Worm (Caenorhabditis elegans): ENCODE results near the gene srx-58.

The srx-58 gene

DNA sequence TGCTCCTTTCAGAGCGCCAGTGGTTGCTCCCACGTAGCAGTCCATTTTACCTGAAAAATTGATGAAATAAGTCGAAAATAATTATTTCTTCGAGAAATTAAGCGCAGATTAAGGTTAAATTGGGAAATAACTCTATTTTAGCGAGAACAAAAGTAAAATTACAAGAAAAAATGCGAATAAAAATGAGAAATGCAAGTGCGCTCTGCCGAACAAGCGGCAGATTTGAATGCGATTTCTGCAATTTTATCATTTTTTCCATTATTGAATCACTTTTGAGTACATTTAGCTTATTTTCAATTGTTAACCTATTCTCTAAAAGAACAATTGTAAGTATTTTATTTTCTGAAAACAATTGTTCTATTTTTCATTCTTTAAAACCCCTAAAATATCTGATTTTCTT is 42.4 kb downstream of the srx-58 start, which contains the start of gene T06E6.1:
Gene T06E6.1 (minus strand): TSS at position 56 of the 400 bp plus-strand sequence.
- TF ChIP-seq drap-1 (GFP tag; optimal IDR thresholded peaks at IDR 0.05) (no peak), mab-5 (tag; optimal IDR thresholded peaks at IDR 0.05) (no peak), sem-2 (GFP tag; optimal IDR thresholded peaks at IDR 0.05) (no peak), zip-8 (tag; optimal IDR thresholded peaks at IDR 0.05) (no peak), ceh-43 (GFP tag; optimal IDR thresholded peaks at IDR 0.05) (no peak), unc-39 (tag; optimal IDR thresholded peaks at IDR 0.05) (no peak)

DNA sequence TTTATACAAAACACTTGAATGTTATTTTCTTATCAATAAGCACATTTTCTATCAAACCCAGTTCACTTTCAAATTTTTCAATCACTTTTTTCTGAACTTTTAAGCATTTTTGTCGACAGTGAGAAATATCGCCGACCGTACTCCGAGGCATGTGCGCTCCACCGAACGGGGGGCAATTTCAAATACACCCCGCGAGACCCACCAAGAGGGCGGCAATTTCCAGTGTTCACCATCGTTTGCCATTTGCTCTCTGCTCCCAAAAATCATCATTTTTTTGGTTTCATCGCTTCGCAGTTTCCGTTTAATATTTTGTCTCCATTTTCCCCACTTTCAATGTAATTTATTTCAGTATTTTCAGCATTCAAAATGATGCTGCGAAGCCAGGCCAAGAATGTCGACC is 42.9 kb downstream of the srx-58 start, which contains the start of gene cyb-3:
Gene cyb-3 (plus strand): TSS at position 350 of the 400 bp plus-strand sequence.
- TF ChIP-seq mls-2 (tag; optimal IDR thresholded peaks at IDR 0.05) (no peak), lsy-2 (tag; optimal IDR thresholded peaks at IDR 0.05) (peak; percentile 57)

DNA sequence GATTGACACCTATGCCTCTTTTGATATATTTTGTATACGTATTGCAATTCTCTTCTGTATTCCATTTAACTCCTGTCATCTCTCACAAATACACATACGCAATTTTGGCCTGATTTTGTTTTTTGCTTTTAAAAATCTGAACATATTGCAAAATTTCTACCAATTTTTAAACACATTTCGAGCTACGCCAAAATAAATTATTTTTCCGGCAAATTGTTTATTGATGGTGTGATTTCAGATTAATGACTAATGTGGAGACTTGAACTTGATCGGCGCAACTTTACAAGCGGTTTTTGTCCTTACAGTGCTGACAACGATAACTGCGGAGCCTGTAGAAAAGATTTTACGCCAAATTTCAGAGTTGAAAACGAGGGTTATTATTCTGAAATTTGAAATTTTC is 44.7 kb downstream of the srx-58 start:
- TF ChIP-seq hlh-1 (tag; optimal IDR thresholded peaks at IDR 0.05) (no peak), lin-32 (GFP tag; optimal IDR thresholded peaks at IDR 0.05) (no peak), sptf-1 (tag; optimal IDR thresholded peaks at IDR 0.05) (no peak), nhr-2 (tag; optimal IDR thresholded peaks at IDR 0.05) (no peak), ham-2 (GFP tag; optimal IDR thresholded peaks at IDR 0.05) (no peak), blmp-1 (tag; optimal IDR thresholded peaks at IDR 0.05) (no peak)

DNA sequence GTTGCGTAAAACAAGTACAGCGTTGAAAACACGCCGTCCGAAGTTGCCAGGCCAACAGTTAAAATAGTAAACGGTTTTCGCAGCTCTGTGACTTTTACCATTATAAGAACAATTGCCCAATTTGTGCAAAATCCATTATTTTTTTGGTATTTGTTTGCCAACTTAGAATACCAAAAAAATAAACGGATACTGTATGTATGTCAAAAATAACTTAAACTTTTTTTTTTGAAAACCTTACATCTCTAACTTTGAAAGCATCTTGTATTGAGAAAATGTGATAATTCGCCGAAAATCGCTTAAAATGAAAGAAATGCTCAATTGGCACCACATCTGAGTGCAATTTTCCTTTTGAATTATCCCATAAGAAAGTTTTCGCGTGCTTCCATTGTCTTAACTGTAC is 46.3 kb downstream of the srx-58 start, which contains the start of gene fbxa-199:
Gene fbxa-199 (minus strand): TSS at position 101 of the 400 bp plus-strand sequence.
- no peak for TF ChIP-seq blmp-1 (tag; optimal IDR thresholded peaks at IDR 0.05)
- TF ChIP-seq nhr-28 (tag; optimal IDR thresholded peaks at IDR 0.05), result no peak
- TF ChIP-seq unc-120 (tag; optimal IDR thresholded peaks at IDR 0.05; ENCODE audit: poor library complexity, severe bottlenecking), result no peak
- no peak for TF ChIP-seq lsy-2 (tag; optimal IDR thresholded peaks at IDR 0.05)
- no peak for TF ChIP-seq nhr-76 (tag; optimal IDR thresholded peaks at IDR 0.05)
- TF ChIP-seq bed-3 (GFP tag; optimal IDR thresholded peaks at IDR 0.05), result no peak
- TF ChIP-seq nhr-2 (tag; optimal IDR thresholded peaks at IDR 0.05), result no peak

DNA sequence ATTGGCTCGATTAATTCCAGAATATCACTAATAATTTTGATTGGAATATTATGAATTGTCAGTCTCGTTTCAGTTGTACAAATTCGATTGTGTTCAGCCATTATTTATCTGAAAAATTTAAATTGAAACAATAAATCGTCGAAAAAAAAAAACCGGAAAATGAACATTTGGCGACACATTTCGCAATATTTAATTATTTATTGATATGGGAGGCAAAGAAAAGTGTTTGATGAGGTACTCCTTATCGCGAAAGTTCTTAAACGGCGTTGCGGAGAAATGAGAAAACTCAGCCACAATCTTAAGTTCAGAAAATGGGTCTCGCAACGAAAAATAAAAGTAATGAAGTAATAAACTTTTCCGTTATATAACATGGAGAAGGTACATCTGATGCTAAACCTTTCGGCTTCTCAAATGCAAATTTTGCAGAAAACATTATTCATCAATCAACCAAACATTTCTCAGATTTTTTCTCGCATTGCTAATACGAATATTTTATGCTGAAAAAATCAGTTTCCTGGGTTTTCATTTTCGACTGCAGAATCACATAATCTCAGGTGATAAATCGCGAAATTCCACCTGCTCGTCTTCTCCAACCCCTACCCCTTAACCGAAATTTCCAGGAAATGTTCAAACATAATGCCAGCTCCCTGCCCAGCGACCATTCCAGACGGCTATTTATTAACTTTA is 47.4 kb downstream of the srx-58 start, which contains the start of the genes T06E6.15 and sri-7:
Gene T06E6.15 (minus strand): TSS at position 101 of the 687 bp plus-strand sequence.
Gene sri-7 (plus strand): TSS at position 637 of the 687 bp plus-strand sequence.
- TF ChIP-seq blmp-1 (tag; optimal IDR thresholded peaks at IDR 0.05), result no peak
- TF ChIP-seq mab-5 (tag; optimal IDR thresholded peaks at IDR 0.05), result no peak
- no peak for TF ChIP-seq unc-120 (tag; optimal IDR thresholded peaks at IDR 0.05; ENCODE audit: poor library complexity, severe bottlenecking)

DNA sequence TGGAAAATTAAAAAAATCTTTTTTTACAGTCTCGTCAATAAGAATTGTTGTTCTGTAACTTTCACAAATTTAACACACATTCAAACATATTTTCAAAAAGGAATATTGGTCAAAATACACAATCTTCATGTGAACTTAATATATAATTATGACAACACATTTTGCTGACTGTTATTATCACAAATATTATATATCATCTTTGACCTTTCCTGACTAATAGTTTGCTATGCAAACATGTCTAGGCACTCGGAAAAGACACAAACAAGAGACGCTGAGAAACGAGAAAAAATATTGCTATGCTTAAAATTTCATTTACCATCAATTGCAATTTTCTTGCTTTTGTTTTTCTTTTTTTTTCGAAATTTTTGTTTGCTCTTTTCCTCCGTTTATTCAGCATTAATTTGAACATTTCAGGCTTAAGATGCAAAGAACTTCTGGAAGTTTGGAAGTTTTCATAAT is 49.4 kb downstream of the srx-58 start, which contains the start of gene fbxa-135:
Gene fbxa-135 (plus strand): TSS at position 409 of the 459 bp plus-strand sequence.
- TF ChIP-seq zip-8 (tag; optimal IDR thresholded peaks at IDR 0.05) (no peak), sptf-1 (tag; optimal IDR thresholded peaks at IDR 0.05) (no peak), lin-13 (tag; optimal IDR thresholded peaks at IDR 0.05) (no peak), nhr-28 (tag; optimal IDR thresholded peaks at IDR 0.05) (no peak), unc-120 (tag; optimal IDR thresholded peaks at IDR 0.05; ENCODE audit: poor library complexity, severe bottlenecking) (no peak), ceh-39 (tag; optimal IDR thresholded peaks at IDR 0.05) (no peak), mls-2 (tag; optimal IDR thresholded peaks at IDR 0.05) (no peak), nhr-12 (tag; optimal IDR thresholded peaks at IDR 0.05) (no peak), cnd-1 (tag; optimal IDR thresholded peaks at IDR 0.05) (no peak), ceh-83 (GFP tag; optimal IDR thresholded peaks at IDR 0.05) (no peak), snpc-4 (tag; optimal IDR thresholded peaks at IDR 0.05) (no peak)

All from whole organism, mixed stage, embryonic.